Worm (Caenorhabditis elegans) whole organism, L2 larva: ENCODE measurements around the gene mab-21.

Source experiments
- aly-2 ChIP-seq: fragments of 150-350 bp; optimal IDR thresholded peaks from 2 replicates; lab custom pipeline; 2014; ENCODE audit warnings: missing biosample characterization, missing genetic modification characterization
- dmd-4 ChIP-seq: sonication (generic microtip); optimal IDR thresholded peaks from 2 replicates; lab custom pipeline; 2017; ENCODE audit warnings: missing biosample characterization, missing genetic modification characterization
- fos-1 ChIP-seq: fragments of 150-350 bp; optimal IDR thresholded peaks from 2 replicates; lab custom pipeline; 2014; ENCODE audit warnings: missing biosample characterization, missing genetic modification characterization
- lin-11 ChIP-seq: fragments of 150-350 bp; sonication (generic microtip); optimal IDR thresholded peaks from 2 replicates; lab custom pipeline; 2014; ENCODE audit warnings: missing biosample characterization, missing genetic modification characterization, inconsistent platforms, mixed read lengths
- lsy-2 ChIP-seq, 2 experiments: fragments of 150-350 bp in 1 of 2; sonication (generic microtip) in 1 of 2; optimal IDR thresholded peaks; 2 replicates each; lab custom pipeline; 2014 to 2017; ENCODE audit warnings: missing biosample characterization in 2 of 2, missing genetic modification characterization in 2 of 2
- nhr-25 ChIP-seq: fragments of 150-350 bp; sonication (generic microtip); optimal IDR thresholded peaks from 3 replicates; lab custom pipeline; 2014; ENCODE audit warnings: missing biosample characterization, missing genetic modification characterization
- nhr-6 ChIP-seq: fragments of 150-350 bp; optimal IDR thresholded peaks from 2 replicates; lab custom pipeline; 2014; ENCODE audit warnings: missing biosample characterization, missing genetic modification characterization
- unc-62 ChIP-seq: fragments of 150-350 bp; optimal IDR thresholded peaks from 2 replicates; lab custom pipeline; 2014; ENCODE audit warnings: missing biosample characterization, missing genetic modification reagents, missing genetic modification characterization
- zag-1 ChIP-seq: fragments of 150-350 bp; optimal IDR thresholded peaks from 2 replicates; lab custom pipeline; 2014; ENCODE audit warnings: missing biosample characterization, missing genetic modification characterization

- TF ChIP-seq zag-1 (tag; lab: Kevin White, UChicago): no peak
- no peak for TF ChIP-seq fos-1 (tag; lab: Kevin White, UChicago)
- no peak for TF ChIP-seq dmd-4 (tag; lab: Kevin White, UChicago)
- TF ChIP-seq unc-62: no peak
- TF ChIP-seq lin-11: no peak
- TF ChIP-seq lsy-2 (tag; optimal IDR thresholded peaks at IDR 0.05; lab: Kevin White, UChicago): no peak
- TF ChIP-seq aly-2 (tag; lab: Kevin White, UChicago): no peak
- no peak for TF ChIP-seq nhr-25
- TF ChIP-seq nhr-6 (tag; lab: Kevin White, UChicago): no peak
These were observed 47.2 kb upstream of the mab-21 start, which contains the start of gene imph-1 for ce11 chrIII:4553316-4553715.
